Fruit fly (Drosophila melanogaster) whole organism, wandering third instar larva: ENCODE data around the gene Klp67A.

ENCODE experiments used
- Hr78 ChIP-seq: fragments of >200 bp; optimal IDR thresholded peaks from 2 replicates; lab custom pipeline; 2017; ENCODE audit warnings: missing biosample characterization, missing genetic modification characterization
- Myc ChIP-seq: fragments of >200 bp; optimal IDR thresholded peaks from 2 replicates; lab custom pipeline; 2017
- N ChIP-seq: fragments of >200 bp; optimal IDR thresholded peaks from 2 replicates; lab custom pipeline; 2018; ENCODE audit warnings: missing biosample characterization, missing external identifiers, missing genetic modification characterization
- Sp1 ChIP-seq: fragments of 200-800 bp; sonication (Bioruptor generic); optimal IDR thresholded peaks from 3 replicates; lab custom pipeline; 2019; ENCODE audit warnings: missing biosample characterization, mild to moderate bottlenecking, missing genetic modification characterization, moderate library complexity
- dl ChIP-seq, 2 experiments: fragments of 175-275, 200-275 bp in 1 of 2; fragments of 200-275 bp in 1 of 2; sonication (Bioruptor generic); optimal IDR thresholded peaks; lab custom pipeline; 2018; ENCODE audit warnings: mild to moderate bottlenecking in 2 of 2, missing biosample characterization in 2 of 2, missing genetic modification characterization in 2 of 2, moderate library complexity in 2 of 2; ENCODE audit not compliant: partially characterized antibody in 2 of 2, insufficient read depth in 1 of 2
- ey ChIP-seq: fragments of 200-800 bp; sonication (Bioruptor generic); optimal IDR thresholded peaks from 2 replicates; lab custom pipeline; 2016; ENCODE audit warnings: missing biosample characterization, missing genetic modification characterization
- h ChIP-seq: fragments of 200-800 bp; sonication (Bioruptor generic); optimal IDR thresholded peaks from 3 replicates; lab custom pipeline; 2016; ENCODE audit warnings: missing biosample characterization, mild to moderate bottlenecking, missing genetic modification characterization
- pan ChIP-seq: fragments of >200 bp; optimal IDR thresholded peaks from 2 replicates; lab custom pipeline; 2017
- psq ChIP-seq: fragments of 200-800 bp; sonication (Bioruptor generic); optimal IDR thresholded peaks from 3 replicates; lab custom pipeline; 2017; ENCODE audit warnings: missing biosample characterization, mild to moderate bottlenecking, missing genetic modification characterization, moderate library complexity
- rgr ChIP-seq: fragments of 200-800 bp; sonication (Bioruptor generic); optimal IDR thresholded peaks from 3 replicates; lab custom pipeline; 2016; ENCODE audit warnings: missing biosample characterization, mild to moderate bottlenecking, missing genetic modification characterization

DNA sequence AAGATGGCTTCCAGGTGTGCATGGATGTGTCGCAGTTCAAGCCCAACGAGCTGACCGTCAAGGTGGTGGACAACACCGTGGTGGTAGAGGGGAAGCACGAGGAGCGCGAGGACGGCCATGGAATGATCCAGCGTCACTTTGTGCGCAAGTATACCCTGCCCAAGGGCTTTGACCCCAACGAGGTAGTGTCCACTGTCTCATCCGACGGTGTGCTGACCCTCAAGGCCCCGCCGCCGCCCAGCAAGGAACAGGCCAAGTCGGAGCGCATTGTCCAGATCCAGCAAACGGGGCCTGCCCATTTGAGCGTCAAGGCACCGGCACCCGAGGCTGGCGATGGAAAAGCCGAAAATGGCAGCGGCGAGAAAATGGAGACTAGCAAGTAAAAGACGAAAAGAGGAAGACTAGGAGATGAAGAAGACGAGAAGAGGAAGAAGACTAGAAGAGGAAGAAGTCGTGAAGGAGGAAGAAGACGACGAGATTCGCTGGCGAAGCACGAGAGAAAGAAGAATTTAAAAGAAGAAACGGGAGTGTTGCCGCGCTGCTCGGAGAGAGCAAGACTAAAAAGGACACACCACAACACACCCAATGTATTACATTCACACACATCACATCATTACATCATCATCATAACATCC lies 17.7 kb upstream of the Klp67A start:
- TF ChIP-seq N, result no peak
- TF ChIP-seq rgr (GFP tag; lab: Kevin White, UChicago), result no peak
- TF ChIP-seq Myc (lab: Kevin White, UChicago), result no peak
- no peak for TF ChIP-seq ey
- TF ChIP-seq pan (lab: Kevin White, UChicago), result no peak
- peak; percentile 54 for TF ChIP-seq psq (GFP tag; lab: Kevin White, UChicago)
- no peak for TF ChIP-seq Sp1 (GFP tag; lab: Kevin White, UChicago)
- TF ChIP-seq Hr78 (GFP tag; lab: Kevin White, UChicago), result no peak
- no peak for TF ChIP-seq h
- TF ChIP-seq dl (GFP tag; optimal IDR thresholded peaks at IDR 0.05; lab: Kevin White, UChicago; ENCODE audit: insufficient read depth in 1 of 2, partially characterized antibody in 2 of 2), result no peak
